Worm (Caenorhabditis elegans): Measurements from ENCODE around the gene F11D5.6.

- TF ChIP-seq snpc-4 (GFP tag; optimal IDR thresholded peaks at IDR 0.05) (no peak), snpc-4 (tag; optimal IDR thresholded peaks at IDR 0.05) (no peak), B0261.1 (tag; optimal IDR thresholded peaks at IDR 0.05) (no peak), athp-1 (tag; optimal IDR thresholded peaks at IDR 0.05) (no peak)
These were observed 29.9 kb downstream of the F11D5.6 start, which contains the start of gene K09C4.2 for ce11 chrX:3296182-3296581.
